Worm (Caenorhabditis elegans) whole organism, young adult: ENCODE measurements around the gene odr-3.
"Not testable (repeated sequence)": the region's sequence is repeated elsewhere in the genome, so short reads cannot be mapped to it uniquely, and the experiment has no call there.

Experiments
- B0019.2 ChIP-seq: fragments of 200-800 bp; sonication (Bioruptor generic); conservative IDR thresholded peaks from 2 replicates; pipeline ENCODE4 v1.3.6; 2022; ENCODE audit warnings: missing genetic modification reagents, missing genetic modification characterization, missing compliant biosample characterization
- C06A6.2 ChIP-seq: fragments of 200-800 bp; sonication (Bioruptor generic); conservative IDR thresholded peaks from 2 replicates; pipeline ENCODE4 v1.3.6; 2022; ENCODE audit warnings: missing genetic modification characterization, missing compliant biosample characterization
- C17E4.6 ChIP-seq: fragments of 200-800 bp; sonication (Bioruptor generic); IDR thresholded peaks from 2 replicates; pipeline ENCODE4 v1.3.6; 2022; ENCODE audit warnings: missing genetic modification reagents, missing genetic modification characterization, missing compliant biosample characterization
- efl-1 ChIP-seq: fragments of 150-350 bp; optimal IDR thresholded peaks from 2 replicates; lab custom pipeline; 2014; ENCODE audit warnings: missing biosample characterization, missing genetic modification reagents, missing genetic modification characterization
- fkh-3 ChIP-seq: sonication (generic microtip); optimal IDR thresholded peaks from 2 replicates; lab custom pipeline; 2016; ENCODE audit warnings: mild to moderate bottlenecking, missing genetic modification characterization, missing compliant biosample characterization
- him-1 ChIP-seq: sonication (generic microtip); optimal IDR thresholded peaks from 2 replicates; lab custom pipeline; 2016; ENCODE audit warnings: missing genotype, missing genetic modification reagents, missing genetic modification characterization, missing compliant biosample characterization
- hmg-20 ChIP-seq: fragments of 200-800 bp; sonication (Bioruptor generic); IDR thresholded peaks from 2 replicates; pipeline ENCODE4 v1.3.6; 2022; ENCODE audit warnings: missing genetic modification reagents, missing genetic modification characterization, missing compliant biosample characterization
- nfya-1 ChIP-seq: sonication (generic microtip); optimal IDR thresholded peaks from 2 replicates; lab custom pipeline; 2017; ENCODE audit warnings: antibody characterized with exemption, missing compliant biosample characterization, missing genetic modification characterization, borderline replicate concordance; ENCODE audit not compliant: insufficient read depth
- rec-8 ChIP-seq, 2 experiments: sonication (generic microtip); optimal IDR thresholded peaks; 2 replicates each; lab custom pipeline; 2016; ENCODE audit warnings: mild to moderate bottlenecking in 2 of 2, missing genetic modification characterization in 2 of 2, missing genetic modification reagents in 2 of 2, missing genotype in 2 of 2, missing biosample characterization in 1 of 2, missing compliant biosample characterization in 1 of 2, moderate library complexity in 1 of 2
- snpc-4 ChIP-seq, 5 experiments: fragments of 150-350 bp in 1 of 5; sonication (generic microtip) in 4 of 5; optimal IDR thresholded peaks; 2 replicates each; lab custom pipeline; 2014 to 2018; ENCODE audit warnings: missing genetic modification characterization in 5 of 5, missing biosample characterization in 3 of 5, antibody characterized with exemption in 2 of 5, mild to moderate bottlenecking in 2 of 5, missing compliant biosample characterization in 2 of 5, missing genotype in 2 of 5, moderate library complexity in 2 of 5, missing genetic modification reagents in 1 of 5
- tlf-1 ChIP-seq: fragments of 200-800 bp; sonication (Bioruptor generic); optimal IDR thresholded peaks from 2 replicates; lab custom pipeline; 2018; ENCODE audit warnings: mild to moderate bottlenecking, missing genetic modification characterization, missing compliant biosample characterization

- not testable (repeated sequence) for TF ChIP-seq nfya-1 (tag; lab: Kevin White, UChicago); C06A6.2 (GFP tag; lab: Robert Waterston, UW); him-1 (tag; lab: Kevin White, UChicago); hmg-20 (GFP tag; lab: Robert Waterston, UW); fkh-3; snpc-4 (GFP tag; optimal IDR thresholded peaks at IDR 0.05; lab: Kevin White, UChicago); snpc-4 (tag; optimal IDR thresholded peaks at IDR 0.05; lab: Kevin White, UChicago); B0019.2 (GFP tag; lab: Robert Waterston, UW); tlf-1 (GFP tag; lab: Kevin White, UChicago); rec-8 (tag; optimal IDR thresholded peaks at IDR 0.05; lab: Kevin White, UChicago); efl-1 (GFP tag; lab: Kevin White, UChicago); C17E4.6 (GFP tag; lab: Robert Waterston, UW)
Measured at ce11 chrV:13201229-13201833, 48.0 kb downstream of the odr-3 start.
